Worm (Caenorhabditis elegans): Measurements from ENCODE around the gene R05D8.11.

DNA sequence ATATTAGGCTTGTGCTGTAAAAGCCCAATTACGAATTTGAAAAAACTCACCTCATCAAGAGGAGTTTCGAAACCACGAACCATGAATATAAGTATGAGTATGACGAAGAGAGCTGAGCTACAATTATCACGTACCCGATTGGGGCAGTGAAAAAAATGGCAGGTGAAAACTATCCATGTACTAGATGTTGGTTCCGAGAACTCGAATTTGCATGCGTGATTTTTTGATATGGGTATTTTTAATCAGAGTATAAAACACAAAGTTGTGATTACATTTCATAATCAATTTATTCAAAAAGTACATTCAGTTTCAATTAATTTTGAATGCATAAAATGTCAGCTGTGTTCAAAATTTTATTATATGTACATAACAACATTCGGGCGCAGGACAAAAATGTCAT is 33.2 kb upstream of the R05D8.11 start, which contains the start of gene F54E2.9:
- TF ChIP-seq ceh-31 (tag; optimal IDR thresholded peaks at IDR 0.05) = no peak
- TF ChIP-seq ceh-9 (tag; optimal IDR thresholded peaks at IDR 0.05) = no peak
- no peak for TF ChIP-seq sox-2 (GFP tag; IDR thresholded peaks at IDR 0.05)
- no peak for TF ChIP-seq lim-6 (tag; optimal IDR thresholded peaks at IDR 0.05)

All from whole organism, late embryonic.